Worm (Caenorhabditis elegans): ENCODE data around the gene W03C9.5.

Gene W03C9.5

ce11 chrII:11960596-11961217 lies 6.6 kb downstream of the W03C9.5 start:
- TF ChIP-seq elt-2 (tag; optimal IDR thresholded peaks at IDR 0.05): peak; percentile 5
- no peak for TF ChIP-seq ces-1 (GFP tag; optimal IDR thresholded peaks at IDR 0.05)
- TF ChIP-seq irx-1 (tag; optimal IDR thresholded peaks at IDR 0.05): peak; percentile 65
- peak; percentile 45; the same call in 1 of the 2 replicates for TF ChIP-seq ceh-88 (GFP tag; IDR thresholded peaks at IDR 0.05)
- peak; percentile 44 for TF ChIP-seq unc-86 (tag; optimal IDR thresholded peaks at IDR 0.05)
- peak; percentile 69 for TF ChIP-seq swsn-7 (tag; optimal IDR thresholded peaks at IDR 0.05)
- TF ChIP-seq ceh-63 (GFP tag; optimal IDR thresholded peaks at IDR 0.05): no peak
- TF ChIP-seq fos-1 (tag; optimal IDR thresholded peaks at IDR 0.05): peak; percentile 43
- no peak for TF ChIP-seq pag-3 (tag; optimal IDR thresholded peaks at IDR 0.05; ENCODE audit: borderline replicate concordance, insufficient read depth)
- peak; percentile 73 for TF ChIP-seq snu-23 (GFP tag; optimal IDR thresholded peaks at IDR 0.05)
- peak; percentile 56 for TF ChIP-seq skn-1 (tag; optimal IDR thresholded peaks at IDR 0.05)
- no peak for TF ChIP-seq ets-5 (GFP tag; IDR thresholded peaks at IDR 0.05)
- peak; percentile 66 for TF ChIP-seq lin-14 (GFP tag; optimal IDR thresholded peaks at IDR 0.05)
- peak; percentile 14 for TF ChIP-seq mef-2 (tag; optimal IDR thresholded peaks at IDR 0.05)
- no peak for TF ChIP-seq nhr-76 (tag; optimal IDR thresholded peaks at IDR 0.05)
- TF ChIP-seq lin-39 (tag; optimal IDR thresholded peaks at IDR 0.05): peak; percentile 22
- peak; percentile 76 for TF ChIP-seq egl-13 (tag; optimal IDR thresholded peaks at IDR 0.05)
- TF ChIP-seq efl-3 (GFP tag; optimal IDR thresholded peaks at IDR 0.05): no peak
- peak; percentile 65 for TF ChIP-seq tbx-2 (tag; optimal IDR thresholded peaks at IDR 0.05)
- TF ChIP-seq sup-37 (GFP tag; optimal IDR thresholded peaks at IDR 0.05): peak; percentile 63
- peak; percentile 59 for TF ChIP-seq xbp-1 (tag; optimal IDR thresholded peaks at IDR 0.05)
- TF ChIP-seq lin-15B (tag; optimal IDR thresholded peaks at IDR 0.05): peak; percentile 24
- TF ChIP-seq lin-35 (GFP tag; optimal IDR thresholded peaks at IDR 0.05): peak; percentile 21 to 59
- peak; percentile 86 for TF ChIP-seq nhr-47 (tag; optimal IDR thresholded peaks at IDR 0.05)
- peak; percentile 81 for TF ChIP-seq dsc-1 (tag; optimal IDR thresholded peaks at IDR 0.05)
- TF ChIP-seq vab-15 (tag; optimal IDR thresholded peaks at IDR 0.05): peak; percentile 72
- TF ChIP-seq unc-130 (tag; optimal IDR thresholded peaks at IDR 0.05): peak; percentile 60
- TF ChIP-seq sox-4 (tag; optimal IDR thresholded peaks at IDR 0.05): peak; percentile 27
- peak in 2 of 6 experiments; percentile 5 to 21 for TF ChIP-seq elt-3 (tag; optimal IDR thresholded peaks at IDR 0.05)
- TF ChIP-seq alr-1 (tag; optimal IDR thresholded peaks at IDR 0.05; ENCODE audit: borderline replicate concordance): no peak
- TF ChIP-seq snpc-4 (tag; optimal IDR thresholded peaks at IDR 0.05): peak; percentile 30
- peak; percentile 20 for TF ChIP-seq C04F5.9 (tag; optimal IDR thresholded peaks at IDR 0.05)
- TF ChIP-seq nhr-84 (tag; optimal IDR thresholded peaks at IDR 0.05): no peak
- peak; percentile 1 to 17 (median 3) for TF ChIP-seq dpl-1 (GFP tag; optimal IDR thresholded peaks at IDR 0.05)
- TF ChIP-seq nhr-77 (tag; optimal IDR thresholded peaks at IDR 0.05): peak; percentile 47
- no peak for TF ChIP-seq nhr-12 (tag; optimal IDR thresholded peaks at IDR 0.05)
- TF ChIP-seq nhr-90 (tag; optimal IDR thresholded peaks at IDR 0.05; ENCODE audit: poor library complexity): peak; percentile 71
- TF ChIP-seq nhr-20 (tag; optimal IDR thresholded peaks at IDR 0.05): peak; percentile 56
- TF ChIP-seq egl-27 (tag; optimal IDR thresholded peaks at IDR 0.05): no peak
- TF ChIP-seq zip-4 (GFP tag; optimal IDR thresholded peaks at IDR 0.05): peak; percentile 42
- peak; percentile 45 for TF ChIP-seq F16B12.6 (tag; optimal IDR thresholded peaks at IDR 0.05)
- no peak for TF ChIP-seq hlh-4 (tag; optimal IDR thresholded peaks at IDR 0.05)
- no peak for TF ChIP-seq pqm-1 (tag; optimal IDR thresholded peaks at IDR 0.05)
- peak; percentile 87 for TF ChIP-seq fkh-8 (tag; optimal IDR thresholded peaks at IDR 0.05)
- peak; percentile 53 for TF ChIP-seq C16A3.4 (tag; optimal IDR thresholded peaks at IDR 0.05)
- TF ChIP-seq hpl-2 (GFP tag; optimal IDR thresholded peaks at IDR 0.05): no peak
- TF ChIP-seq mdl-1 (tag; optimal IDR thresholded peaks at IDR 0.05): peak in 1 of 2 experiments; percentile 2
- TF ChIP-seq nhr-19 (GFP tag; conservative IDR thresholded peaks at IDR 0.05): peak; percentile 77
- no peak for TF ChIP-seq ama-1 (optimal IDR thresholded peaks at IDR 0.05)
- TF ChIP-seq ceh-90 (tag; optimal IDR thresholded peaks at IDR 0.05): peak; percentile 10
- no peak for TF ChIP-seq fkh-4 (tag; optimal IDR thresholded peaks at IDR 0.05; ENCODE audit: borderline replicate concordance)
- peak; percentile 46; the same call in 1 of the 2 replicates for TF ChIP-seq grh-1 (GFP tag; IDR thresholded peaks at IDR 0.05)

Measured in whole organism, L1 larva.